Fruit fly (Drosophila melanogaster) whole organism, embryonic: ENCODE data around the gene bb8.

Experiments used
- BtbVII ChIP-seq: fragments of 200-800 bp; sonication (Bioruptor generic); optimal IDR thresholded peaks from 3 replicates; lab custom pipeline; 2017; ENCODE audit warnings: missing biosample characterization, mild to moderate bottlenecking, missing genetic modification characterization
- CG10366 ChIP-seq: fragments of 200-800 bp; sonication (Bioruptor generic); IDR thresholded peaks from 2 replicates; pipeline ENCODE4 v1.3.6; 2022; ENCODE audit warnings: missing biosample characterization, missing genetic modification characterization
- CG11093 ChIP-seq: fragments of 200-800 bp; sonication (Bioruptor generic); IDR thresholded peaks from 3 replicates; pipeline ENCODE4 v1.3.6; 2022; ENCODE audit warnings: missing biosample characterization, missing genetic modification characterization
- CG11247 ChIP-seq: fragments of 200-800 bp; sonication (Bioruptor generic); IDR thresholded peaks from 2 replicates; pipeline ENCODE4 v1.3.6; 2022; ENCODE audit warnings: missing biosample characterization, missing genetic modification characterization
- CG11456 ChIP-seq: fragments of 200-800 bp; sonication (Bioruptor generic); IDR thresholded peaks from 3 replicates; pipeline ENCODE4 v1.3.6; 2022; ENCODE audit warnings: missing biosample characterization, missing genetic modification characterization
- CG1233 ChIP-seq: fragments of 200-800 bp; sonication (Bioruptor generic); optimal IDR thresholded peaks from 4 replicates; lab custom pipeline; 2018; ENCODE audit warnings: missing biosample characterization, mild to moderate bottlenecking, missing genetic modification characterization
- CG12942 ChIP-seq: fragments of 200-800 bp; sonication (Bioruptor generic); optimal IDR thresholded peaks from 3 replicates; lab custom pipeline; 2016; ENCODE audit warnings: missing biosample characterization, missing genetic modification characterization
- CG15696 ChIP-seq: fragments of 200-800 bp; sonication (Bioruptor generic); optimal IDR thresholded peaks from 2 replicates; lab custom pipeline; 2019; ENCODE audit warnings: missing biosample characterization, mild to moderate bottlenecking, missing genetic modification characterization, moderate library complexity
- CG1603 ChIP-seq: fragments of 200-800 bp; sonication (Bioruptor generic); optimal IDR thresholded peaks from 2 replicates; lab custom pipeline; 2019; ENCODE audit warnings: missing biosample characterization, mild to moderate bottlenecking, missing genetic modification characterization, moderate library complexity
- CG17361 ChIP-seq: fragments of 200-800 bp; sonication (Bioruptor generic); IDR thresholded peaks from 3 replicates; pipeline ENCODE4 v1.3.6; 2022; ENCODE audit warnings: missing biosample characterization, missing genetic modification characterization
- CG2120 ChIP-seq: fragments of 200-800 bp; sonication (Bioruptor generic); optimal IDR thresholded peaks from 3 replicates; lab custom pipeline; 2016; ENCODE audit warnings: missing biosample characterization, missing genetic modification characterization
- CG3065 ChIP-seq: fragments of 200-800 bp; sonication (Bioruptor generic); optimal IDR thresholded peaks from 2 replicates; lab custom pipeline; 2016; ENCODE audit warnings: missing biosample characterization, missing genetic modification characterization
- CG31388 ChIP-seq: fragments of 200-800 bp; sonication (Bioruptor generic); optimal IDR thresholded peaks from 2 replicates; lab custom pipeline; 2016; ENCODE audit warnings: missing biosample characterization, missing genetic modification characterization
- CG5953 ChIP-seq: fragments of 200-800 bp; sonication (Bioruptor generic); IDR thresholded peaks from 2 replicates; pipeline ENCODE4 v1.3.6; 2022; ENCODE audit warnings: missing biosample characterization, missing genetic modification characterization
- CG8089 ChIP-seq: fragments of 200-800 bp; sonication (Bioruptor generic); optimal IDR thresholded peaks from 3 replicates; lab custom pipeline; 2016; ENCODE audit warnings: missing biosample characterization, missing genetic modification characterization
- CG8359 ChIP-seq: fragments of 200-800 bp; sonication (Bioruptor generic); optimal IDR thresholded peaks from 2 replicates; lab custom pipeline; 2017; ENCODE audit warnings: missing biosample characterization, mild to moderate bottlenecking, missing genetic modification characterization, borderline replicate concordance
- CG8944 ChIP-seq: fragments of 200-800 bp; sonication (Bioruptor generic); optimal IDR thresholded peaks from 3 replicates; lab custom pipeline; 2016; ENCODE audit warnings: missing biosample characterization, missing genetic modification characterization
- CG9932 ChIP-seq: fragments of 200-800 bp; sonication (Bioruptor generic); IDR thresholded peaks from 2 replicates; pipeline ENCODE4 v1.3.6; 2022; ENCODE audit warnings: missing biosample characterization, missing genetic modification characterization
- Chrac-16 ChIP-seq: fragments of 200-800 bp; sonication (Bioruptor generic); optimal IDR thresholded peaks from 3 replicates; lab custom pipeline; 2016; ENCODE audit warnings: missing biosample characterization, missing genetic modification characterization
- Dp ChIP-seq: fragments of 200-800 bp; sonication (Bioruptor generic); optimal IDR thresholded peaks from 2 replicates; lab custom pipeline; 2018; ENCODE audit warnings: missing biosample characterization, mild to moderate bottlenecking, missing genetic modification characterization, moderate library complexity
- Drgx ChIP-seq: fragments of 200-800 bp; sonication (Bioruptor generic); IDR thresholded peaks from 2 replicates; pipeline ENCODE4 v1.3.6; 2022; ENCODE audit warnings: missing biosample characterization, missing genetic modification characterization
- E2f1 ChIP-seq: fragments of 200-800 bp; sonication (Bioruptor generic); IDR thresholded peaks from 2 replicates; pipeline ENCODE4 v1.3.6; 2022; ENCODE audit warnings: missing biosample characterization, missing genetic modification characterization
- HmgZ ChIP-seq: fragments of 200-800 bp; sonication (Bioruptor generic); optimal IDR thresholded peaks from 2 replicates; lab custom pipeline; 2018; ENCODE audit warnings: missing biosample characterization, mild to moderate bottlenecking, missing genetic modification characterization
- Med ChIP-seq: fragments of 200-800 bp; sonication (Bioruptor generic); peaks from one replicate; lab custom pipeline; 2016; ENCODE audit warnings: missing biosample characterization, missing genetic modification characterization, mild to moderate bottlenecking, inconsistent platforms, moderate library complexity
- Scr ChIP-seq: fragments of 200-800 bp; sonication (Bioruptor generic); IDR thresholded peaks from 2 replicates; pipeline ENCODE4 v1.3.6; 2022; ENCODE audit warnings: missing biosample characterization, missing genetic modification characterization; ENCODE audit not compliant: partially characterized antibody
- Side ChIP-seq: fragments of 200-800 bp; sonication (Bioruptor generic); optimal IDR thresholded peaks from 2 replicates; lab custom pipeline; 2016; ENCODE audit warnings: missing biosample characterization, missing genetic modification characterization
- Ssrp ChIP-seq: fragments of 200-800 bp; sonication (Bioruptor generic); optimal IDR thresholded peaks from 2 replicates; lab custom pipeline; 2018; ENCODE audit warnings: missing biosample characterization, mild to moderate bottlenecking, missing genetic modification characterization, moderate library complexity
- Trl ChIP-seq, 3 experiments: fragments of >200 bp in 2 of 3; fragments of 200-800 bp in 1 of 3; sonication (Bioruptor generic) in 1 of 3; optimal IDR thresholded peaks; 2 replicates in 1 of 3; 3 replicates in 2 of 3; lab custom pipeline; 2016 to 2017; ENCODE audit warnings: missing biosample characterization in 1 of 3, missing genetic modification characterization in 1 of 3
- al ChIP-seq: fragments of 200-800 bp; sonication (Bioruptor generic); IDR thresholded peaks from 2 replicates; pipeline ENCODE4 v1.3.6; 2022; ENCODE audit warnings: missing biosample characterization, missing genetic modification characterization
- aop ChIP-seq: fragments of 200-800 bp; sonication (Bioruptor generic); IDR thresholded peaks from 2 replicates; pipeline ENCODE4 v1.3.6; 2022; ENCODE audit warnings: missing biosample characterization, missing genetic modification characterization
- bbx ChIP-seq: fragments of 200-800 bp; sonication (Bioruptor generic); IDR thresholded peaks from 2 replicates; pipeline ENCODE4 v1.3.6; 2022; ENCODE audit warnings: missing biosample characterization, missing genetic modification characterization; ENCODE audit not compliant: partially characterized antibody
- cato ChIP-seq: fragments of 200-800 bp; sonication (Bioruptor generic); optimal IDR thresholded peaks from 2 replicates; lab custom pipeline; 2016; ENCODE audit warnings: missing biosample characterization, missing genetic modification characterization, borderline replicate concordance
- ci ChIP-seq: fragments of 200-800 bp; sonication (Bioruptor generic); IDR thresholded peaks from 3 replicates; pipeline ENCODE4 v1.3.6; 2022; ENCODE audit warnings: missing biosample characterization, missing genetic modification characterization
- dysf ChIP-seq: fragments of 200-800 bp; sonication (Bioruptor generic); IDR thresholded peaks from 3 replicates; pipeline ENCODE4 v1.3.6; 2022; ENCODE audit warnings: missing biosample characterization, missing genetic modification characterization
- emc ChIP-seq: fragments of 200-800 bp; sonication (Bioruptor generic); optimal IDR thresholded peaks from 2 replicates; lab custom pipeline; 2016; ENCODE audit warnings: missing biosample characterization, missing genetic modification characterization
- eve ChIP-seq, 2 experiments: fragments of >200 bp; optimal IDR thresholded peaks; 2 replicates each; lab custom pipeline; 2017; ENCODE audit warnings: missing biosample characterization in 2 of 2, missing genetic modification characterization in 2 of 2
- fd64A ChIP-seq: fragments of 200-800 bp; sonication (Bioruptor generic); optimal IDR thresholded peaks from 3 replicates; lab custom pipeline; 2018; ENCODE audit warnings: missing biosample characterization, mild to moderate bottlenecking, missing genetic modification characterization
- fu2 ChIP-seq: fragments of 200-800 bp; sonication (Bioruptor generic); optimal IDR thresholded peaks from 2 replicates; lab custom pipeline; 2016; ENCODE audit warnings: missing biosample characterization, missing genetic modification characterization
- gcm ChIP-seq: fragments of 200-800 bp; sonication (Bioruptor generic); optimal IDR thresholded peaks from 2 replicates; lab custom pipeline; 2019; ENCODE audit warnings: missing biosample characterization, mild to moderate bottlenecking, missing genetic modification characterization, moderate library complexity
- jumu ChIP-seq: fragments of 200-800 bp; sonication (Bioruptor generic); optimal IDR thresholded peaks from 3 replicates; lab custom pipeline; 2016; ENCODE audit warnings: missing biosample characterization, missing genetic modification characterization
- ken ChIP-seq: fragments of 200-800 bp; sonication (Bioruptor generic); IDR thresholded peaks from 3 replicates; pipeline ENCODE4 v1.3.6; 2022; ENCODE audit warnings: missing biosample characterization, missing genetic modification characterization
- knrl ChIP-seq: fragments of 200-800 bp; sonication (Bioruptor generic); IDR thresholded peaks from 3 replicates; pipeline ENCODE4 v1.3.6; 2022; ENCODE audit warnings: missing biosample characterization, missing genetic modification characterization; ENCODE audit not compliant: partially characterized antibody
- nau ChIP-seq: fragments of 200-800 bp; sonication (Bioruptor generic); optimal IDR thresholded peaks from 3 replicates; lab custom pipeline; 2017; ENCODE audit warnings: missing biosample characterization, mild to moderate bottlenecking, missing genetic modification characterization, missing genetic modification reagents
- odd ChIP-seq: fragments of 200-800 bp; sonication (Bioruptor generic); optimal IDR thresholded peaks from 2 replicates; lab custom pipeline; 2017; ENCODE audit warnings: missing biosample characterization, mild to moderate bottlenecking, missing genetic modification characterization
- onecut ChIP-seq: fragments of 200-800 bp; sonication (Bioruptor generic); IDR thresholded peaks from 2 replicates; pipeline ENCODE4 v1.3.6; 2022; ENCODE audit warnings: missing biosample characterization, missing genetic modification characterization
- pzg ChIP-seq: fragments of 200-800 bp; sonication (Bioruptor generic); optimal IDR thresholded peaks from 3 replicates; lab custom pipeline; 2018; ENCODE audit warnings: missing biosample characterization, mild to moderate bottlenecking, missing genetic modification characterization, moderate library complexity
- sna ChIP-seq: fragments of 200-800 bp; sonication (Bioruptor generic); IDR thresholded peaks from 2 replicates; pipeline ENCODE4 v1.3.6; 2022; ENCODE audit warnings: missing biosample characterization, missing genetic modification characterization; ENCODE audit not compliant: partially characterized antibody
- so ChIP-seq: fragments of 200-800 bp; sonication (Bioruptor generic); IDR thresholded peaks from 3 replicates; pipeline ENCODE4 v1.3.6; 2022; ENCODE audit warnings: missing biosample characterization, missing genetic modification characterization
- trem ChIP-seq: fragments of 200-800 bp; optimal IDR thresholded peaks from 3 replicates; lab custom pipeline; 2019; ENCODE audit warnings: missing biosample characterization, mild to moderate bottlenecking, missing genetic modification characterization, moderate library complexity
- vnd ChIP-seq: fragments of 200-800 bp; sonication (Bioruptor generic); IDR thresholded peaks from 3 replicates; pipeline ENCODE4 v1.3.6; 2022; ENCODE audit warnings: missing biosample characterization, missing genetic modification characterization; ENCODE audit not compliant: partially characterized antibody

Gene bb8

DNA sequence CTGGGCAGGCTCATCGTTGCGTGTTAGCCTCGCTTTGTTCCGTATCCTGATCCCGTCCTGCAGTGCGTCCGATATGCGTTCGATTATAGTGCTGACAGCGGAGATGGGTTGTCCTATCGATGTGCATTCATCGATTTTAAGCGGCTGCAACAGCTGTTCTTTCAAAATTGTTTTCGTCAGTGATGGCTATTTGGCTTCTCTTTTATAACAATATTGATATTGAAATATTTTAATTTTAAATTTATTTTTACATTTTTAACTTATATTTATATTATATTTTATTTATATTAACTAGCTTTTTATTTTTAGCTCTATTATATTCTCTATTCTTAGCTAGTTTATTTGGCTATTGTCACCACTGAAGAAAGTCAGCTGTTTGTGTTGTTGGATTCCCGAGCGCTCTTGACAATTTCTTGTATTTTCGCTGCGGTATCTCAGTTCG lies 32.0 kb downstream of the bb8 start, which contains the start of the genes wda and Pex11c (continued):
- TF ChIP-seq emc (GFP tag; lab: Kevin White, UChicago), result no peak
- no peak; the same call in 1 of the 3 replicates for TF ChIP-seq knrl (GFP tag; lab: Robert Waterston, UW)
- TF ChIP-seq Chrac-16 (GFP tag; lab: Kevin White, UChicago), result peak; percentile 76
- peak; percentile 68 for TF ChIP-seq CG5953
- TF ChIP-seq cato (GFP tag; lab: Kevin White, UChicago), result peak; percentile 77
- peak; percentile 86 for TF ChIP-seq CG10366 (GFP tag; lab: Robert Waterston, UW)
- peak; percentile 80 for TF ChIP-seq CG11247 (GFP tag; lab: Robert Waterston, UW)
- TF ChIP-seq al (GFP tag; lab: Robert Waterston, UW), result peak; percentile 85
- peak; percentile 34 for TF ChIP-seq Dp (GFP tag; lab: Kevin White, UChicago)
- TF ChIP-seq bbx (GFP tag; lab: Robert Waterston, UW), result peak; percentile 73
- TF ChIP-seq Trl (optimal IDR thresholded peaks at IDR 0.05; lab: Kevin White, UChicago), result no peak
- TF ChIP-seq Trl (GFP tag; optimal IDR thresholded peaks at IDR 0.05; lab: Kevin White, UChicago), result peak; percentile 8
- no peak for TF ChIP-seq CG11456 (GFP tag; lab: Robert Waterston, UW)
- TF ChIP-seq sna (GFP tag; lab: Robert Waterston, UW), result peak; percentile 67; the same call in 1 of the 2 replicates
- TF ChIP-seq CG31388 (GFP tag; lab: Kevin White, UChicago), result peak; percentile 28
- TF ChIP-seq vnd (GFP tag; lab: Robert Waterston, UW), result peak; percentile 36; the same call in 2 of the 3 replicates
- TF ChIP-seq E2f1 (GFP tag; lab: Robert Waterston, UW), result peak; percentile 88
- TF ChIP-seq CG8944, result no peak
- TF ChIP-seq Drgx (GFP tag; lab: Robert Waterston, UW), result peak; percentile 75; the same call in 1 of the 2 replicates
- peak; percentile 81 for TF ChIP-seq CG15696 (tag; lab: Kevin White, UChicago)
- TF ChIP-seq Ssrp (tag; lab: Kevin White, UChicago), result peak; percentile 92
- peak; percentile 54; the same call in 1 of the 2 replicates for TF ChIP-seq onecut
- TF ChIP-seq CG2120 (GFP tag; lab: Kevin White, UChicago), result peak; percentile 78
- no peak; the same call in none of the 2 replicates for TF ChIP-seq CG9932
- peak; percentile 42 for TF ChIP-seq HmgZ (tag; lab: Kevin White, UChicago)
- peak; percentile 38 for TF ChIP-seq CG8359 (GFP tag; lab: Kevin White, UChicago)
- TF ChIP-seq eve (GFP tag; optimal IDR thresholded peaks at IDR 0.05; lab: Kevin White, UChicago), result no peak
- TF ChIP-seq gcm (GFP tag; lab: Kevin White, UChicago), result peak; percentile 93
- no peak for TF ChIP-seq CG11093 (GFP tag; lab: Robert Waterston, UW)
- no peak for TF ChIP-seq aop (GFP tag; lab: Robert Waterston, UW)
- peak; percentile 95 for TF ChIP-seq CG17361 (GFP tag; lab: Robert Waterston, UW)
- peak; percentile 60 for TF ChIP-seq CG3065 (GFP tag; lab: Kevin White, UChicago)
- TF ChIP-seq CG1233 (GFP tag; lab: Kevin White, UChicago), result peak; percentile 69
- TF ChIP-seq nau, result no peak
- TF ChIP-seq fu2, result no peak
- peak; percentile 80 for TF ChIP-seq ken (GFP tag; lab: Robert Waterston, UW)
- peak; percentile 90 for TF ChIP-seq dysf
- no peak for TF ChIP-seq fd64A (GFP tag; lab: Kevin White, UChicago)
- peak; percentile 25 for TF ChIP-seq Side (GFP tag; lab: Kevin White, UChicago)
- peak; percentile 84 for TF ChIP-seq CG12942 (GFP tag; lab: Kevin White, UChicago)
- peak; percentile 91; the same call in 2 of the 3 replicates for TF ChIP-seq so (GFP tag; lab: Robert Waterston, UW)
- peak; percentile 88 for TF ChIP-seq trem (tag; lab: Kevin White, UChicago)
- no peak for TF ChIP-seq CG8089 (GFP tag; lab: Kevin White, UChicago)
- TF ChIP-seq ci, result peak; percentile 78; the same call in 2 of the 3 replicates
- peak; percentile 12 for TF ChIP-seq jumu (GFP tag; lab: Kevin White, UChicago)
- TF ChIP-seq pzg, result peak; percentile 37
- TF ChIP-seq CG1603, result no peak
- peak; percentile 74 for TF ChIP-seq Scr (GFP tag; lab: Robert Waterston, UW)
- TF ChIP-seq BtbVII (GFP tag; lab: Kevin White, UChicago), result peak; percentile 17
- TF ChIP-seq odd (GFP tag; lab: Kevin White, UChicago), result peak; percentile 74
- TF ChIP-seq Med (GFP tag; lab: Kevin White, UChicago), result peak; percentile 79
